Worm (Caenorhabditis elegans): Measurements from ENCODE around the gene nep-9.

- TF ChIP-seq fos-1 (tag; optimal IDR thresholded peaks at IDR 0.05) (no peak), zag-1 (tag; optimal IDR thresholded peaks at IDR 0.05) (no peak), elt-1 (tag; optimal IDR thresholded peaks at IDR 0.05) (no peak), nhr-237 (tag; optimal IDR thresholded peaks at IDR 0.05) (no peak), dmd-4 (tag; optimal IDR thresholded peaks at IDR 0.05) (no peak), mdl-1 (tag; optimal IDR thresholded peaks at IDR 0.05) (no peak)
Measured at ce11 chrII:3448776-3449280, 49.7 kb upstream of the nep-9 start, which contains the start of gene C16C8.25.
